Worm (Caenorhabditis elegans) whole organism, L2 larva: ENCODE measurements around the gene lpr-2.

Source experiments
- alr-1 ChIP-seq: fragments of 150-350 bp; optimal IDR thresholded peaks from 2 replicates; lab custom pipeline; 2014; ENCODE audit warnings: missing biosample characterization, missing genetic modification characterization
- ama-1 ChIP-seq: fragments of 150-350 bp; optimal IDR thresholded peaks from 2 replicates; lab custom pipeline; 2018; ENCODE audit warnings: inconsistent platforms
- nhr-11 ChIP-seq: fragments of 150-350 bp; optimal IDR thresholded peaks from 2 replicates; lab custom pipeline; 2014; ENCODE audit warnings: missing biosample characterization, missing genetic modification characterization
- ztf-11 ChIP-seq: sonication (generic microtip); optimal IDR thresholded peaks from 2 replicates; lab custom pipeline; 2017; ENCODE audit warnings: missing biosample characterization, missing genetic modification characterization

DNA sequence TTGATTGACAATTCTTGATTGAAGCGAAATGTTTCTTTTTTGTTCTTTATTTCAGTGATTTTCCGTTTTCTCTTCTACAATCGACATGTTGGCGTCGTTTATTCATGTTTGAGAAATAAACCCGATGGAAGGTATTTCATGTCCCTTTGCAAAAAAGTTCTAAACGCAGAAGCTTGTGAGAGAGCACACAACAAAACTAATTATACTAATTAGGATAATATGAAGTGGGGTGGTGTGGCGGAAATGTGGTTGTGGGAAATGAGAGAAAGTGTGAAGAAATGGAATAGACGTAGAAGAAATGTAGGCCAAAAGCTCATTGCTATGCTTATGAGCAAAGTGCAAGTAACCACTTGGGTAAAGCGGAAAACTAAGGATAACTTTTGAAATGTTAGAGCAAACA is 3.8 kb downstream of the lpr-2 start:
- TF ChIP-seq ama-1 (lab: Kevin White, UChicago), result no peak
- TF ChIP-seq alr-1 (tag; lab: Kevin White, UChicago), result no peak
- no peak for TF ChIP-seq nhr-11
- no peak for TF ChIP-seq ztf-11 (tag; lab: Kevin White, UChicago)
